Fruit fly (Drosophila melanogaster) whole organism, wandering third instar larva: ENCODE measurements around the gene Cby.

Experiments
- Abd-B ChIP-seq: fragments of >200 bp; optimal IDR thresholded peaks from 2 replicates; lab custom pipeline; 2017; ENCODE audit warnings: missing biosample characterization, missing genetic modification characterization
- CG32264 ChIP-seq: fragments of 200-800 bp; sonication (Bioruptor generic); optimal IDR thresholded peaks from 2 replicates; lab custom pipeline; 2016; ENCODE audit warnings: missing biosample characterization, missing genetic modification characterization
- CG9705 ChIP-seq: fragments of 200-800 bp; sonication (Bioruptor generic); optimal IDR thresholded peaks from 2 replicates; lab custom pipeline; 2018; ENCODE audit warnings: missing biosample characterization, mild to moderate bottlenecking, missing genetic modification characterization
- CrebA ChIP-seq: fragments of 200-800 bp; sonication (Bioruptor generic); optimal IDR thresholded peaks from 2 replicates; lab custom pipeline; 2016; ENCODE audit warnings: missing biosample characterization, mild to moderate bottlenecking, missing genetic modification characterization, borderline replicate concordance
- Dfd ChIP-seq: fragments of >200 bp; optimal IDR thresholded peaks from 2 replicates; lab custom pipeline; 2017; ENCODE audit warnings: missing biosample characterization, missing genetic modification characterization
- GATAd ChIP-seq: sonication (Bioruptor generic); optimal IDR thresholded peaks from 2 replicates; lab custom pipeline; 2016; ENCODE audit warnings: missing biosample characterization, missing genetic modification characterization
- HLH106 ChIP-seq: fragments of 200-800 bp; optimal IDR thresholded peaks from 3 replicates; lab custom pipeline; 2019; ENCODE audit warnings: missing biosample characterization, mild to moderate bottlenecking, missing genetic modification characterization, moderate library complexity
- Hnf4 ChIP-seq: fragments of 200-800 bp; sonication (Bioruptor generic); optimal IDR thresholded peaks from 2 replicates; lab custom pipeline; 2016; ENCODE audit warnings: missing biosample characterization, mild to moderate bottlenecking, missing genetic modification characterization
- Hr78 ChIP-seq: fragments of >200 bp; optimal IDR thresholded peaks from 2 replicates; lab custom pipeline; 2017; ENCODE audit warnings: missing biosample characterization, missing genetic modification characterization
- Hr83 ChIP-seq: fragments of 200-300 bp; sonication (Bioruptor generic); optimal IDR thresholded peaks from 2 replicates; lab custom pipeline; 2016; ENCODE audit warnings: missing biosample characterization, mild to moderate bottlenecking, missing genetic modification characterization, moderate library complexity; ENCODE audit not compliant: poor library complexity, severe bottlenecking
- Myc ChIP-seq: fragments of >200 bp; optimal IDR thresholded peaks from 2 replicates; lab custom pipeline; 2017
- N ChIP-seq: fragments of >200 bp; optimal IDR thresholded peaks from 2 replicates; lab custom pipeline; 2018; ENCODE audit warnings: missing biosample characterization, missing external identifiers, missing genetic modification characterization
- OdsH ChIP-seq: fragments of 200-800 bp; sonication (Bioruptor generic); optimal IDR thresholded peaks from 2 replicates; lab custom pipeline; 2016; ENCODE audit warnings: missing biosample characterization, mild to moderate bottlenecking, missing genetic modification characterization
- Rel ChIP-seq, 2 experiments: fragments of 200-800 bp; sonication (Bioruptor generic) in 1 of 2; optimal IDR thresholded peaks; 2 replicates in 1 of 2; 3 replicates in 1 of 2; lab custom pipeline; 2016 to 2019; ENCODE audit warnings: mild to moderate bottlenecking in 2 of 2, missing biosample characterization in 2 of 2, missing genetic modification characterization in 2 of 2, moderate library complexity in 1 of 2
- Vsx2 ChIP-seq: fragments of 200-300, 225-300 bp; sonication (Bioruptor generic); optimal IDR thresholded peaks from 2 replicates; lab custom pipeline; 2018; ENCODE audit warnings: missing biosample characterization, missing genetic modification characterization; ENCODE audit not compliant: partially characterized antibody
- br ChIP-seq: fragments of 200-800 bp; sonication (Bioruptor generic); optimal IDR thresholded peaks from 2 replicates; lab custom pipeline; 2016; ENCODE audit warnings: missing biosample characterization, missing genetic modification characterization
- brk ChIP-seq: fragments of 200-800 bp; sonication (Bioruptor generic); optimal IDR thresholded peaks from 2 replicates; lab custom pipeline; 2016; ENCODE audit warnings: missing biosample characterization, mild to moderate bottlenecking, missing genetic modification characterization
- ey ChIP-seq: fragments of 200-800 bp; sonication (Bioruptor generic); optimal IDR thresholded peaks from 2 replicates; lab custom pipeline; 2016; ENCODE audit warnings: missing biosample characterization, missing genetic modification characterization
- foxo ChIP-seq, 2 experiments: fragments of 200-800 bp; sonication (Bioruptor generic); optimal IDR thresholded peaks; 2 replicates in 1 of 2; 3 replicates in 1 of 2; lab custom pipeline; 2016 to 2017; ENCODE audit warnings: missing biosample characterization in 2 of 2, missing genetic modification characterization in 2 of 2
- fru ChIP-seq: fragments of 200-800 bp; sonication (Bioruptor generic); optimal IDR thresholded peaks from 3 replicates; lab custom pipeline; 2016; ENCODE audit warnings: missing biosample characterization, mild to moderate bottlenecking, missing genetic modification characterization
- h ChIP-seq: fragments of 200-800 bp; sonication (Bioruptor generic); optimal IDR thresholded peaks from 3 replicates; lab custom pipeline; 2016; ENCODE audit warnings: missing biosample characterization, mild to moderate bottlenecking, missing genetic modification characterization
- lola ChIP-seq: fragments of >200 bp; optimal IDR thresholded peaks from 2 replicates; lab custom pipeline; 2017; ENCODE audit warnings: missing biosample characterization, missing genetic modification characterization
- pan ChIP-seq: fragments of >200 bp; optimal IDR thresholded peaks from 2 replicates; lab custom pipeline; 2017
- psq ChIP-seq: fragments of 200-800 bp; sonication (Bioruptor generic); optimal IDR thresholded peaks from 3 replicates; lab custom pipeline; 2017; ENCODE audit warnings: missing biosample characterization, mild to moderate bottlenecking, missing genetic modification characterization, moderate library complexity
- rgr ChIP-seq: fragments of 200-800 bp; sonication (Bioruptor generic); optimal IDR thresholded peaks from 3 replicates; lab custom pipeline; 2016; ENCODE audit warnings: missing biosample characterization, mild to moderate bottlenecking, missing genetic modification characterization
- sage ChIP-seq: fragments of 200-800 bp; sonication (Bioruptor generic); optimal IDR thresholded peaks from 2 replicates; lab custom pipeline; 2016; ENCODE audit warnings: missing biosample characterization, mild to moderate bottlenecking, missing genetic modification characterization
- sv ChIP-seq: fragments of 200-800 bp; sonication (Bioruptor generic); optimal IDR thresholded peaks from 3 replicates; lab custom pipeline; 2016; ENCODE audit warnings: missing biosample characterization, missing genetic modification characterization
- tai ChIP-seq: sonication (Bioruptor generic); optimal IDR thresholded peaks from 2 replicates; lab custom pipeline; 2016; ENCODE audit warnings: missing biosample characterization, missing genetic modification characterization
- usp ChIP-seq: fragments of >200 bp; optimal IDR thresholded peaks from 2 replicates; lab custom pipeline; 2017; ENCODE audit warnings: missing biosample characterization, missing genetic modification characterization
- woc ChIP-seq: sonication (Bioruptor generic); optimal IDR thresholded peaks from 2 replicates; lab custom pipeline; 2016; ENCODE audit warnings: missing biosample characterization, mild to moderate bottlenecking, missing genetic modification characterization

The Cby gene

dm6 chr3R:21886861-21887587 lies 19.2 kb downstream of the Cby start, which contains the start of the genes CG6678 and dnd:
TSS of gene CG6678 (plus strand) at chr3R:21887029.
TSS of gene dnd (minus strand) at chr3R:21887355.
- TF ChIP-seq CrebA (GFP tag; lab: Kevin White, UChicago) (no peak), Hnf4 (GFP tag; lab: Kevin White, UChicago) (peak; percentile 24), Vsx2 (GFP tag; lab: Kevin White, UChicago) (peak; percentile 80)

- TF ChIP-seq N (GFP tag; lab: Kevin White, UChicago) (no peak), pan (lab: Kevin White, UChicago) (no peak), Abd-B (no peak), lola (GFP tag; lab: Kevin White, UChicago) (no peak), CG9705 (GFP tag; lab: Kevin White, UChicago) (no peak), brk (GFP tag; lab: Kevin White, UChicago) (no peak), fru (GFP tag; lab: Kevin White, UChicago) (peak; percentile 56), psq (GFP tag; lab: Kevin White, UChicago) (no peak), Hr78 (GFP tag; lab: Kevin White, UChicago) (no peak), sage (no peak), br (GFP tag; lab: Kevin White, UChicago) (no peak), CG32264 (GFP tag; lab: Kevin White, UChicago) (no peak), Hr83 (GFP tag; lab: Kevin White, UChicago) (no peak), usp (GFP tag; lab: Kevin White, UChicago) (no peak), Rel (GFP tag; optimal IDR thresholded peaks at IDR 0.05; lab: Kevin White, UChicago) (no peak), Rel (tag; optimal IDR thresholded peaks at IDR 0.05; lab: Kevin White, UChicago) (no peak), sv (GFP tag; lab: Kevin White, UChicago) (no peak), CrebA (GFP tag; lab: Kevin White, UChicago) (no peak), Dfd (GFP tag; lab: Kevin White, UChicago) (no peak), foxo (GFP tag; optimal IDR thresholded peaks at IDR 0.05; lab: Kevin White, UChicago) (peak in 1 of 2 experiments; percentile 53), rgr (GFP tag; lab: Kevin White, UChicago) (peak; percentile 16), Hnf4 (GFP tag; lab: Kevin White, UChicago) (peak; percentile 19), OdsH (no peak), HLH106 (tag; lab: Kevin White, UChicago) (peak; percentile 37), tai (GFP tag; lab: Kevin White, UChicago) (no peak), GATAd (GFP tag; lab: Kevin White, UChicago) (no peak), woc (GFP tag; lab: Kevin White, UChicago) (peak; percentile 40), ey (peak; percentile 33), Myc (lab: Kevin White, UChicago) (no peak), Vsx2 (GFP tag; lab: Kevin White, UChicago) (no peak)
Measured at dm6 chr3R:21887588-21888007, 19.8 kb downstream of the Cby start.

DNA sequence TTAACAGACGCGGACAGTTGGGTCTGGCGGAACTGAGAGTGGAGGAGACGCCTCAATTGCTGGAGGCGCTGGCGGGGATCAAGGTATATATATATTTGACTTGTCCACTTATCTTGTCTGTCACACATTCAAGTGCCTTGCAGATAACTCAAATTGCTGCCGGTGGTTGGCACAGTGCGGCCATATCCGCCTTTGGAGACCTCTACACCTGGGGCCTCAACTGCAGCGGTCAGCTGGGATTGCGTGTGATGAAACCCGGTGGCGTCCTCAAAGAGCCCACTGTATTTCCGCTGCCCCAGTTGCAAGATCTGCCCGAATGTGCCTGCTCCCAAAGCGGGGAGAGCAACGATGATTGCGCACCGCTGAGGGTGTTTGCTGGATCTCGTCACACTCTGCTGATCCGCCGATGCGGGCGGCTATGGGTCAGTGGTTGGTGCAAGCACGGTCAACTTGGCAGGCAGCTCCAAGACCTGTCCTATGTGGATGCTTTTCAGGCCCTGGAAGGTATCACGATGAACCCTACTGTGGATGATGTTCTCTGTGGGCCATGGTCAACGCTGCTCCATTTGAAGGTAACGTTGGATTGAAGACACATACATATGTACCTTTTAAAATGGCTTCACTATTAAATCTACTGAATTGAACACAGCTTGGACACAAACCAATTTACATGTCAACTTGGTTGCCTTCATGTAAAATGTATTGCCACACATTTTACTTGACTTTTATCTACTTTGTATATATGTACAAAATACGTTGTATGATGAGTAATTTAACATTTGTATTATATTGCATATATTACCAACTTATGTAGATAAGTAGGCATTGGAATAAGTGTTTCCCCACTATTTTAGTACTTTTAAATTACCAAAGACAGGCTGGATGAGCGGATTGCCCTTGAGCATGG lies 21.1 kb downstream of the Cby start, which contains the start of gene CG43844:
Gene CG43844 (plus strand): TSS at position 844 of the 907 bp plus-strand sequence.
- peak in 1 of 2 experiments; percentile 35 for TF ChIP-seq foxo (GFP tag; optimal IDR thresholded peaks at IDR 0.05; lab: Kevin White, UChicago)
- no peak for TF ChIP-seq Hr78 (GFP tag; lab: Kevin White, UChicago)
- TF ChIP-seq brk (GFP tag; lab: Kevin White, UChicago) = no peak
- TF ChIP-seq h (GFP tag; lab: Kevin White, UChicago) = peak; percentile 0
- no peak for TF ChIP-seq CrebA (GFP tag; lab: Kevin White, UChicago)
- TF ChIP-seq ey = peak; percentile 6
- peak; percentile 45 for TF ChIP-seq fru (GFP tag; lab: Kevin White, UChicago)
- TF ChIP-seq psq (GFP tag; lab: Kevin White, UChicago) = no peak
- TF ChIP-seq Myc (lab: Kevin White, UChicago) = peak; percentile 30
- no peak for TF ChIP-seq Abd-B
- no peak for TF ChIP-seq HLH106 (tag; lab: Kevin White, UChicago)
- TF ChIP-seq, all 38 proteins: peak for 5
